Fruit fly (Drosophila melanogaster) whole organism, wandering third instar larva: ENCODE measurements around the gene Dhc36C.

ENCODE experiments used
- CG32264 ChIP-seq: fragments of 200-800 bp; sonication (Bioruptor generic); optimal IDR thresholded peaks from 2 replicates; lab custom pipeline; 2016; ENCODE audit warnings: missing biosample characterization, missing genetic modification characterization
- CG9705 ChIP-seq: fragments of 200-800 bp; sonication (Bioruptor generic); optimal IDR thresholded peaks from 2 replicates; lab custom pipeline; 2018; ENCODE audit warnings: missing biosample characterization, mild to moderate bottlenecking, missing genetic modification characterization
- CrebA ChIP-seq: fragments of 200-800 bp; sonication (Bioruptor generic); optimal IDR thresholded peaks from 2 replicates; lab custom pipeline; 2016; ENCODE audit warnings: missing biosample characterization, mild to moderate bottlenecking, missing genetic modification characterization, borderline replicate concordance
- Dfd ChIP-seq: fragments of >200 bp; optimal IDR thresholded peaks from 2 replicates; lab custom pipeline; 2017; ENCODE audit warnings: missing biosample characterization, missing genetic modification characterization
- GATAd ChIP-seq: sonication (Bioruptor generic); optimal IDR thresholded peaks from 2 replicates; lab custom pipeline; 2016; ENCODE audit warnings: missing biosample characterization, missing genetic modification characterization
- HLH106 ChIP-seq: fragments of 200-800 bp; optimal IDR thresholded peaks from 3 replicates; lab custom pipeline; 2019; ENCODE audit warnings: missing biosample characterization, mild to moderate bottlenecking, missing genetic modification characterization, moderate library complexity
- Hr83 ChIP-seq: fragments of 200-300 bp; sonication (Bioruptor generic); optimal IDR thresholded peaks from 2 replicates; lab custom pipeline; 2016; ENCODE audit warnings: missing biosample characterization, mild to moderate bottlenecking, missing genetic modification characterization, moderate library complexity; ENCODE audit not compliant: poor library complexity, severe bottlenecking
- Jra ChIP-seq: sonication (Bioruptor generic); optimal IDR thresholded peaks from 2 replicates; lab custom pipeline; 2016; ENCODE audit warnings: missing biosample characterization, missing genetic modification characterization
- Mio ChIP-seq: sonication (Bioruptor generic); optimal IDR thresholded peaks from 2 replicates; lab custom pipeline; 2016; ENCODE audit warnings: missing biosample characterization, missing genetic modification characterization
- Myc ChIP-seq: fragments of >200 bp; optimal IDR thresholded peaks from 2 replicates; lab custom pipeline; 2017
- N ChIP-seq: fragments of >200 bp; optimal IDR thresholded peaks from 2 replicates; lab custom pipeline; 2018; ENCODE audit warnings: missing biosample characterization, missing external identifiers, missing genetic modification characterization
- OdsH ChIP-seq: fragments of 200-800 bp; sonication (Bioruptor generic); optimal IDR thresholded peaks from 2 replicates; lab custom pipeline; 2016; ENCODE audit warnings: missing biosample characterization, mild to moderate bottlenecking, missing genetic modification characterization
- Rel ChIP-seq, 2 experiments: fragments of 200-800 bp; sonication (Bioruptor generic) in 1 of 2; optimal IDR thresholded peaks; 2 replicates in 1 of 2; 3 replicates in 1 of 2; lab custom pipeline; 2016 to 2019; ENCODE audit warnings: mild to moderate bottlenecking in 2 of 2, missing biosample characterization in 2 of 2, missing genetic modification characterization in 2 of 2, moderate library complexity in 1 of 2
- Sp1 ChIP-seq: fragments of 200-800 bp; sonication (Bioruptor generic); optimal IDR thresholded peaks from 3 replicates; lab custom pipeline; 2019; ENCODE audit warnings: missing biosample characterization, mild to moderate bottlenecking, missing genetic modification characterization, moderate library complexity
- Vsx2 ChIP-seq: fragments of 200-300, 225-300 bp; sonication (Bioruptor generic); optimal IDR thresholded peaks from 2 replicates; lab custom pipeline; 2018; ENCODE audit warnings: missing biosample characterization, missing genetic modification characterization; ENCODE audit not compliant: partially characterized antibody
- br ChIP-seq: fragments of 200-800 bp; sonication (Bioruptor generic); optimal IDR thresholded peaks from 2 replicates; lab custom pipeline; 2016; ENCODE audit warnings: missing biosample characterization, missing genetic modification characterization
- dl ChIP-seq, 2 experiments: fragments of 175-275, 200-275 bp in 1 of 2; fragments of 200-275 bp in 1 of 2; sonication (Bioruptor generic); optimal IDR thresholded peaks; lab custom pipeline; 2018; ENCODE audit warnings: mild to moderate bottlenecking in 2 of 2, missing biosample characterization in 2 of 2, missing genetic modification characterization in 2 of 2, moderate library complexity in 2 of 2; ENCODE audit not compliant: partially characterized antibody in 2 of 2, insufficient read depth in 1 of 2
- dmrt93B ChIP-seq: fragments of 200-800 bp; sonication (Bioruptor generic); optimal IDR thresholded peaks from 2 replicates; lab custom pipeline; 2018; ENCODE audit warnings: missing biosample characterization, mild to moderate bottlenecking, missing genetic modification characterization
- dsf ChIP-seq: sonication (Bioruptor generic); optimal IDR thresholded peaks from 2 replicates; lab custom pipeline; 2016; ENCODE audit warnings: missing biosample characterization, missing genetic modification characterization, borderline replicate concordance
- jim ChIP-seq: fragments of 175-275, 200-325 bp; sonication (Bioruptor generic); optimal IDR thresholded peaks from 2 replicates; lab custom pipeline; 2016; ENCODE audit warnings: missing biosample characterization, mild to moderate bottlenecking, missing genetic modification characterization
- lola ChIP-seq: fragments of >200 bp; optimal IDR thresholded peaks from 2 replicates; lab custom pipeline; 2017; ENCODE audit warnings: missing biosample characterization, missing genetic modification characterization
- pan ChIP-seq: fragments of >200 bp; optimal IDR thresholded peaks from 2 replicates; lab custom pipeline; 2017
- psq ChIP-seq: fragments of 200-800 bp; sonication (Bioruptor generic); optimal IDR thresholded peaks from 3 replicates; lab custom pipeline; 2017; ENCODE audit warnings: missing biosample characterization, mild to moderate bottlenecking, missing genetic modification characterization, moderate library complexity
- rgr ChIP-seq: fragments of 200-800 bp; sonication (Bioruptor generic); optimal IDR thresholded peaks from 3 replicates; lab custom pipeline; 2016; ENCODE audit warnings: missing biosample characterization, mild to moderate bottlenecking, missing genetic modification characterization
- sage ChIP-seq: fragments of 200-800 bp; sonication (Bioruptor generic); optimal IDR thresholded peaks from 2 replicates; lab custom pipeline; 2016; ENCODE audit warnings: missing biosample characterization, mild to moderate bottlenecking, missing genetic modification characterization
- sv ChIP-seq: fragments of 200-800 bp; sonication (Bioruptor generic); optimal IDR thresholded peaks from 3 replicates; lab custom pipeline; 2016; ENCODE audit warnings: missing biosample characterization, missing genetic modification characterization
- tai ChIP-seq: sonication (Bioruptor generic); optimal IDR thresholded peaks from 2 replicates; lab custom pipeline; 2016; ENCODE audit warnings: missing biosample characterization, missing genetic modification characterization
- woc ChIP-seq: sonication (Bioruptor generic); optimal IDR thresholded peaks from 2 replicates; lab custom pipeline; 2016; ENCODE audit warnings: missing biosample characterization, mild to moderate bottlenecking, missing genetic modification characterization

Dhc36C gene

dm6 chr2L:17542661-17543278 lies 41.6 kb downstream of the Dhc36C start:
- no peak for TF ChIP-seq Vsx2 (GFP tag; lab: Kevin White, UChicago)
- no peak for TF ChIP-seq CG9705 (GFP tag; lab: Kevin White, UChicago)
- TF ChIP-seq sage = no peak

DNA sequence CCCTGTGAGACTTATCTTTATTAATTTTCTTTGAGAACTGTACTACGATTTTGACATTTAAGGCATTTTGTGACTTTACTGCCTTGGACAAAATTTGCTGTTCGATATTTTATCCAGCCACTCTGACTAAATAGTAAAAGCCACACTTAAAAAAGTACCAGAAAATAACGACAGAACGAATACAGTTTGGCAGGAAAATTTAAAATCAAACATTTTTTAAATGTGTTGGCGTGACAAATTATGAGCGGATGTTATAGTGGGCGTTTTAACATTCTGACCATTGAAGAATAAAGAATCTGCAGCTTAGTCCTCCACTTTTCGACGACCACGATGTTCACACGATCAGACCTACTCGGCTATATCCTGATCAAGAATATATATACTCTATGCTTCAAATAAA lies 54.5 kb downstream of the Dhc36C start, which contains the start of gene CG7094:
TSS of gene CG7094 (minus strand) at position 101 of the 400 bp plus-strand sequence.
- TF ChIP-seq tai (GFP tag; lab: Kevin White, UChicago) (no peak), psq (GFP tag; lab: Kevin White, UChicago) (no peak), br (GFP tag; lab: Kevin White, UChicago) (no peak), rgr (GFP tag; lab: Kevin White, UChicago) (no peak), CrebA (no peak), dmrt93B (GFP tag; lab: Kevin White, UChicago) (no peak), Myc (lab: Kevin White, UChicago) (no peak), GATAd (GFP tag; lab: Kevin White, UChicago) (no peak), woc (GFP tag; lab: Kevin White, UChicago) (no peak), HLH106 (no peak), sv (GFP tag; lab: Kevin White, UChicago) (no peak), Jra (no peak), N (no peak), Dfd (GFP tag; lab: Kevin White, UChicago) (no peak), CG32264 (GFP tag; lab: Kevin White, UChicago) (no peak), Hr83 (GFP tag; lab: Kevin White, UChicago) (no peak)
- TF ChIP-seq, all 38 proteins: peak for 0

DNA sequence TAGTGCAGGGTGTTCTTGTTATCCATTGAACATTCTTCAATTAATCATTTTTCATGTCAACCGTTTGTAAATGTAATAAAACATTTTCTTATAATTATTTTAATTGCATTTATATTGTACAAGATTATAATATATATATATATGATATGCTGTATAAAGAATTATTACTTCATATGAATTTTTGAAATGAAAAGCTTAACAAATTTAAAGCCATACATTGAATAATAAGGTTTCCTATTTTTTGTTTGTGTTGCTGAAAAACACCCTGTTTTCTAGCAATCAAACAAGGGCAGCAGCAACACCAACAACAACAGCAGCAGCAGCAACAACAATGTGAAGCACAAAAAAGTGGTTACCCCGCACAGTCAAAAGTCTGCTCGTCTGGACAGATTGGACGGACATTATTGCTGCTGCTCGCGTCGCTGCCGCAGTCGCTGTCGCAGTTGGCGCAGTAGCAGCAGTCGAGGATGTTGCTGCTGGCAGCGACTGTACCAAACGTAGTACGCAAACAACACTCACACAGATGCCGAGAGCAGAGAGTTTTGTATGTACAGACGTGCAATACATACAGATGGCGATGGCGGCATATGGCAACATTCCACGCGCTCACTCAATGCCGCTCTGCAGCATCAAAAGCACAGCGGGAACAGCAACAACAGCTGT lies 57.0 kb downstream of the Dhc36C start:
- no peak for TF ChIP-seq Myc (lab: Kevin White, UChicago)
- TF ChIP-seq HLH106 = peak; percentile 13
- no peak for TF ChIP-seq CG32264 (GFP tag; lab: Kevin White, UChicago)
- TF ChIP-seq Sp1 (GFP tag; lab: Kevin White, UChicago) = peak; percentile 33
- no peak for TF ChIP-seq Jra
- no peak for TF ChIP-seq dsf

DNA sequence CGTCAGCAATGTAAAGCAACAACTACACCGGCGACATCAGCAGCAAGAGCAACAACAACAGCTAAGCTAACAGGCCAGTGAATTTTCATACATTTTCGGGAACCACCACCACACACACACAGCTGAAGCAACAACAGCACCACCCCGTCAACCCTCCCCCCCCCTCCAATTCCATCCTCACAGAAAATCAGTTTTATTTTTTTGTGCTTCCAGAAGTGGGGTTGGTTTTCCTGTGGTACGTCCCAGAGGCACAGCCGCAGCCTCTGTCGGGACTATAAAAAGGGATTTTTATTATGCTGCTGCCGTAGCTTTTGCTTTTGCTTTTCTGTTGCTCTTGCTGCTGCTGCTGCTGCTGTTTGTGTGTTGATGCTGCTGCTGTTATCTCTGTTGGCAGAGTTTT lies 58.1 kb downstream of the Dhc36C start:
- TF ChIP-seq Dfd (GFP tag; lab: Kevin White, UChicago) (peak; percentile 18), OdsH (no peak), Rel (GFP tag; optimal IDR thresholded peaks at IDR 0.05; lab: Kevin White, UChicago) (no peak), Rel (tag; optimal IDR thresholded peaks at IDR 0.05; lab: Kevin White, UChicago) (no peak), br (GFP tag; lab: Kevin White, UChicago) (no peak), jim (GFP tag; lab: Kevin White, UChicago) (no peak)

dm6 chr2L:17560125-17561019 lies 59.2 kb downstream of the Dhc36C start:
- TF ChIP-seq pan = no peak
- TF ChIP-seq Mio = no peak
- TF ChIP-seq Myc (lab: Kevin White, UChicago) = no peak
- no peak for TF ChIP-seq Jra
- no peak for TF ChIP-seq HLH106
- TF ChIP-seq rgr (GFP tag; lab: Kevin White, UChicago) = no peak

dm6 chr2L:17561914-17562313 lies 60.7 kb downstream of the Dhc36C start:
- no peak for TF ChIP-seq pan
- no peak for TF ChIP-seq lola (GFP tag; lab: Kevin White, UChicago)
- no peak for TF ChIP-seq rgr (GFP tag; lab: Kevin White, UChicago)
- no peak for TF ChIP-seq Vsx2 (GFP tag; lab: Kevin White, UChicago)
- no peak for TF ChIP-seq dl (GFP tag; optimal IDR thresholded peaks at IDR 0.05; lab: Kevin White, UChicago; ENCODE audit: insufficient read depth in 1 of 2, partially characterized antibody in 2 of 2)
- TF ChIP-seq HLH106 = no peak
